Fruit fly (Drosophila melanogaster) whole organism, embryonic: Measurements from ENCODE around the gene Gdi.
A peak's percentile ranks its signal among the peaks of the same experiment; 100 is the strongest.

Source experiments
- CG10366 ChIP-seq: fragments of 200-800 bp; sonication (Bioruptor generic); IDR thresholded peaks from 2 replicates; pipeline ENCODE4 v1.3.6; 2022; ENCODE audit warnings: missing biosample characterization, missing genetic modification characterization
- CG11695 ChIP-seq: fragments of 200-800 bp; sonication (Bioruptor generic); IDR thresholded peaks from 3 replicates; pipeline ENCODE4 v1.3.6; 2022; ENCODE audit warnings: missing biosample characterization, missing genetic modification characterization
- CG13287 ChIP-seq: fragments of 200-800 bp; sonication (Bioruptor generic); IDR thresholded peaks from 2 replicates; pipeline ENCODE4 v1.3.6; 2022; ENCODE audit warnings: missing biosample characterization, missing genetic modification characterization; ENCODE audit not compliant: partially characterized antibody
- CG15479 ChIP-seq: fragments of 200-800 bp; sonication (Bioruptor generic); optimal IDR thresholded peaks from 3 replicates; lab custom pipeline; 2019; ENCODE audit warnings: missing biosample characterization, mild to moderate bottlenecking, missing genetic modification characterization, moderate library complexity
- CG17328 ChIP-seq: fragments of 200-800 bp; sonication (Bioruptor generic); IDR thresholded peaks from 2 replicates; pipeline ENCODE4 v1.3.6; 2022; ENCODE audit warnings: missing biosample characterization, missing genetic modification characterization
- CG2199 ChIP-seq: fragments of 200-800 bp; sonication (Bioruptor generic); IDR thresholded peaks from 3 replicates; pipeline ENCODE4 v1.3.6; 2022; ENCODE audit warnings: missing biosample characterization, missing genetic modification characterization
- CG2712 ChIP-seq: fragments of 200-800 bp; optimal IDR thresholded peaks from 3 replicates; lab custom pipeline; 2019; ENCODE audit warnings: missing biosample characterization, mild to moderate bottlenecking, missing genetic modification characterization, moderate library complexity
- CG3163 ChIP-seq: fragments of 200-800 bp; sonication (Bioruptor generic); optimal IDR thresholded peaks from 3 replicates; lab custom pipeline; 2016; ENCODE audit warnings: missing biosample characterization, missing genetic modification characterization
- CG6272 ChIP-seq: fragments of 200-800 bp; sonication (Bioruptor generic); IDR thresholded peaks from 2 replicates; pipeline ENCODE4 v1.3.6; 2022; ENCODE audit warnings: missing biosample characterization, missing genetic modification characterization
- CG6654 ChIP-seq: fragments of 200-800 bp; sonication (Bioruptor generic); optimal IDR thresholded peaks from 2 replicates; lab custom pipeline; 2017; ENCODE audit warnings: missing biosample characterization, mild to moderate bottlenecking, missing genetic modification characterization
- CG7745 ChIP-seq: fragments of 200-800 bp; sonication (Bioruptor generic); optimal IDR thresholded peaks from 2 replicates; lab custom pipeline; 2018; ENCODE audit warnings: missing biosample characterization, mild to moderate bottlenecking, missing genetic modification characterization, moderate library complexity
- D ChIP-seq, 2 experiments: fragments of 200-800 bp in 1 of 2; fragments of >200 bp in 1 of 2; sonication (Bioruptor generic) in 1 of 2; optimal IDR thresholded peaks; 2 replicates in 1 of 2; 3 replicates in 1 of 2; lab custom pipeline; 2017; ENCODE audit warnings: mild to moderate bottlenecking in 1 of 2, missing biosample characterization in 1 of 2, missing genetic modification characterization in 1 of 2, missing genetic modification reagents in 1 of 2
- Dfd ChIP-seq, 2 experiments: fragments of >200 bp; optimal IDR thresholded peaks; 2 replicates each; lab custom pipeline; 2017; ENCODE audit warnings: missing biosample characterization in 2 of 2, missing genetic modification characterization in 2 of 2
- Dp ChIP-seq: fragments of 200-800 bp; sonication (Bioruptor generic); optimal IDR thresholded peaks from 2 replicates; lab custom pipeline; 2018; ENCODE audit warnings: missing biosample characterization, mild to moderate bottlenecking, missing genetic modification characterization, moderate library complexity
- Fer3 ChIP-seq: fragments of 200-800 bp; sonication (Bioruptor generic); optimal IDR thresholded peaks from 2 replicates; lab custom pipeline; 2018; ENCODE audit warnings: missing biosample characterization, mild to moderate bottlenecking, missing genetic modification characterization, moderate library complexity
- HmgD ChIP-seq: fragments of 200-800 bp; sonication (Bioruptor generic); optimal IDR thresholded peaks from 3 replicates; lab custom pipeline; 2016; ENCODE audit warnings: missing biosample characterization, missing genetic modification characterization
- HmgZ ChIP-seq: fragments of 200-800 bp; sonication (Bioruptor generic); optimal IDR thresholded peaks from 2 replicates; lab custom pipeline; 2018; ENCODE audit warnings: missing biosample characterization, mild to moderate bottlenecking, missing genetic modification characterization
- Kr ChIP-seq: fragments of 200-800 bp; sonication (Bioruptor generic); optimal IDR thresholded peaks from 2 replicates; lab custom pipeline; 2017; ENCODE audit warnings: missing biosample characterization, mild to moderate bottlenecking, missing genetic modification characterization
- Med ChIP-seq: fragments of 200-800 bp; sonication (Bioruptor generic); peaks from one replicate; lab custom pipeline; 2016; ENCODE audit warnings: missing biosample characterization, missing genetic modification characterization, mild to moderate bottlenecking, inconsistent platforms, moderate library complexity
- NK7.1 ChIP-seq: fragments of 200-800 bp; sonication (Bioruptor generic); optimal IDR thresholded peaks from 3 replicates; lab custom pipeline; 2016; ENCODE audit warnings: missing biosample characterization, missing genetic modification characterization
- Nf-YC ChIP-seq: fragments of 200-800 bp; optimal IDR thresholded peaks from 3 replicates; lab custom pipeline; 2019; ENCODE audit warnings: missing biosample characterization, mild to moderate bottlenecking, missing genetic modification characterization, moderate library complexity
- Ptx1 ChIP-seq: fragments of 200-800 bp; sonication (Bioruptor generic); IDR thresholded peaks from 2 replicates; pipeline ENCODE4 v1.3.6; 2022; ENCODE audit warnings: missing biosample characterization, missing genetic modification characterization
- Rx ChIP-seq: fragments of 200-800 bp; sonication (Bioruptor generic); IDR thresholded peaks from 2 replicates; pipeline ENCODE4 v1.3.6; 2022; ENCODE audit warnings: missing biosample characterization, missing genetic modification characterization
- Side ChIP-seq: fragments of 200-800 bp; sonication (Bioruptor generic); optimal IDR thresholded peaks from 2 replicates; lab custom pipeline; 2016; ENCODE audit warnings: missing biosample characterization, missing genetic modification characterization
- Ssrp ChIP-seq: fragments of 200-800 bp; sonication (Bioruptor generic); optimal IDR thresholded peaks from 2 replicates; lab custom pipeline; 2018; ENCODE audit warnings: missing biosample characterization, mild to moderate bottlenecking, missing genetic modification characterization, moderate library complexity
- Trl ChIP-seq, 3 experiments: fragments of >200 bp in 2 of 3; fragments of 200-800 bp in 1 of 3; sonication (Bioruptor generic) in 1 of 3; optimal IDR thresholded peaks; 2 replicates in 1 of 3; 3 replicates in 2 of 3; lab custom pipeline; 2016 to 2017; ENCODE audit warnings: missing biosample characterization in 1 of 3, missing genetic modification characterization in 1 of 3
- ac ChIP-seq: fragments of 200-800 bp; sonication (Bioruptor generic); optimal IDR thresholded peaks from 3 replicates; lab custom pipeline; 2017; ENCODE audit warnings: missing biosample characterization, mild to moderate bottlenecking, missing genetic modification characterization
- amos ChIP-seq: fragments of 200-800 bp; sonication (Bioruptor generic); IDR thresholded peaks from 2 replicates; pipeline ENCODE4 v1.3.6; 2022; ENCODE audit warnings: missing biosample characterization, missing genetic modification characterization; ENCODE audit not compliant: partially characterized antibody
- en ChIP-seq: fragments of 200-800 bp; sonication (Bioruptor generic); optimal IDR thresholded peaks from 2 replicates; lab custom pipeline; 2016; ENCODE audit warnings: missing biosample characterization, missing genetic modification characterization
- eve ChIP-seq, 2 experiments: fragments of >200 bp; optimal IDR thresholded peaks; 2 replicates each; lab custom pipeline; 2017; ENCODE audit warnings: missing biosample characterization in 2 of 2, missing genetic modification characterization in 2 of 2
- fd64A ChIP-seq: fragments of 200-800 bp; sonication (Bioruptor generic); optimal IDR thresholded peaks from 3 replicates; lab custom pipeline; 2018; ENCODE audit warnings: missing biosample characterization, mild to moderate bottlenecking, missing genetic modification characterization
- insv ChIP-seq, 2 experiments: fragments of 200-800 bp; sonication (Bioruptor generic); optimal IDR thresholded peaks; 3 replicates each; lab custom pipeline; 2016 to 2018; ENCODE audit warnings: missing biosample characterization in 2 of 2, missing genetic modification characterization in 2 of 2
- lola ChIP-seq, 3 experiments: fragments of >200 bp in 2 of 3; fragments of 200-800 bp in 1 of 3; sonication (Bioruptor generic) in 1 of 3; optimal IDR thresholded peaks; 2 replicates each; lab custom pipeline; 2017 to 2019; ENCODE audit warnings: missing biosample characterization in 3 of 3, missing genetic modification characterization in 3 of 3, mild to moderate bottlenecking in 1 of 3, moderate library complexity in 1 of 3
- nau ChIP-seq: fragments of 200-800 bp; sonication (Bioruptor generic); optimal IDR thresholded peaks from 3 replicates; lab custom pipeline; 2017; ENCODE audit warnings: missing biosample characterization, mild to moderate bottlenecking, missing genetic modification characterization, missing genetic modification reagents
- nerfin-1 ChIP-seq: fragments of 200-800 bp; sonication (Bioruptor generic); optimal IDR thresholded peaks from 3 replicates; lab custom pipeline; 2019; ENCODE audit warnings: missing biosample characterization, mild to moderate bottlenecking, missing genetic modification characterization, moderate library complexity
- nerfin-2 ChIP-seq: fragments of 200-800 bp; sonication (Bioruptor generic); IDR thresholded peaks from 2 replicates; pipeline ENCODE4 v1.3.6; 2022; ENCODE audit warnings: missing biosample characterization, missing genetic modification characterization; ENCODE audit not compliant: partially characterized antibody
- pros ChIP-seq: fragments of 200-800 bp; sonication (Bioruptor generic); optimal IDR thresholded peaks from 3 replicates; lab custom pipeline; 2019; ENCODE audit warnings: missing biosample characterization, mild to moderate bottlenecking, missing genetic modification characterization, moderate library complexity
- psq ChIP-seq: fragments of 200-800 bp; sonication (Bioruptor generic); optimal IDR thresholded peaks from 2 replicates; lab custom pipeline; 2017; ENCODE audit warnings: missing biosample characterization, missing genetic modification characterization
- ro ChIP-seq: fragments of 200-800 bp; sonication (Bioruptor generic); IDR thresholded peaks from 2 replicates; pipeline ENCODE4 v1.3.6; 2022; ENCODE audit warnings: missing biosample characterization, missing genetic modification characterization
- salm ChIP-seq: fragments of 200-800 bp; sonication (Bioruptor generic); optimal IDR thresholded peaks from 2 replicates; lab custom pipeline; 2018; ENCODE audit warnings: missing biosample characterization, mild to moderate bottlenecking, missing genetic modification characterization
- sens ChIP-seq: fragments of 200-800 bp; sonication (Bioruptor generic); peaks from one replicate; lab custom pipeline; 2016; ENCODE audit warnings: missing biosample characterization, missing genetic modification characterization
- tin ChIP-seq: fragments of 200-800 bp; sonication (Bioruptor generic); optimal IDR thresholded peaks from 3 replicates; lab custom pipeline; 2016; ENCODE audit warnings: missing biosample characterization, missing genetic modification characterization
- tll ChIP-seq, 2 experiments: fragments of 200-800 bp in 1 of 2; fragments of >200 bp in 1 of 2; sonication (Bioruptor generic) in 1 of 2; optimal IDR thresholded peaks; 2 replicates each; lab custom pipeline; 2017 to 2019; ENCODE audit warnings: missing biosample characterization in 2 of 2, missing genetic modification characterization in 2 of 2, mild to moderate bottlenecking in 1 of 2, moderate library complexity in 1 of 2
- trh ChIP-seq: fragments of 200-800 bp; sonication (Bioruptor generic); optimal IDR thresholded peaks from 2 replicates; lab custom pipeline; 2016; ENCODE audit warnings: missing biosample characterization, missing genetic modification characterization
- tup ChIP-seq: fragments of 200-800 bp; sonication (Bioruptor generic); optimal IDR thresholded peaks from 2 replicates; lab custom pipeline; 2016; ENCODE audit warnings: missing biosample characterization, mild to moderate bottlenecking, missing genetic modification characterization, moderate library complexity
- twi ChIP-seq: fragments of 200-800 bp; optimal IDR thresholded peaks from 2 replicates; lab custom pipeline; 2019; ENCODE audit warnings: missing biosample characterization, mild to moderate bottlenecking, missing genetic modification characterization, moderate library complexity
- zen ChIP-seq: fragments of 200-800 bp; sonication (Bioruptor generic); optimal IDR thresholded peaks from 3 replicates; lab custom pipeline; 2018; ENCODE audit warnings: missing biosample characterization, mild to moderate bottlenecking, missing genetic modification characterization, moderate library complexity

Gdi gene

DNA sequence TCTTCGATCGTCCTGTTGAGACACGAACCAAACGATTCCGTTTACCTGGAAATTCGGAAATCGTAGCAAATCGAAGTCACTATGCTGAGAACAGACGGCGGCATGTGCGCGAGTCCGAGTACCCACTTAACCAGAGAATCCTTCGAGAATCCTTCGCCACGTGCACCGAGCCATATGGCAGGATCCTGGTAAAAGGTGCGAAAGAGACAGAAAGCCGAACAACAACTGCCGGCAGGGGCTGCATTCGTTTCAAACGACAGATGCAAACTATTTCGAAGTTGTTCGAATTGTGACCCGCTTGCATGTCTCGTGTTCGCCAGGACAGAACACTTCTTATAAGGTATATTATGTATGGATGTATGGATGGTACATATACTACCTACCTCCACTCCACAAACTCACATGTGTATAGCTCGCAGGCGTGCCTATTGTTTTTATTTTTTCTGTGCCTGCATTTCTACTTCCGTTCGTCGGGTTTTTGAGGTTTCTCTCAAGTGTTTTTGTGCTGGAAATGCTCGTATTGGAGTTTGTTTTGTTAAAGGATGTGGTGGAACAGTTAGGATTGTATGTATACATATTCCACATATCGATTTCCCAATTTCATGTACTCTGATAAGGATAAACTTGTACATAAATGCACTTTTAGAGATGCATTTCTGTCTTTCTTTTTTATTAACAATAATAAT is 40.2 kb downstream of the Gdi start:
- no peak for TF ChIP-seq salm (tag; lab: Kevin White, UChicago)
- no peak for TF ChIP-seq CG7745 (tag; lab: Kevin White, UChicago)
- peak; percentile 89 for TF ChIP-seq D (optimal IDR thresholded peaks at IDR 0.05; lab: Kevin White, UChicago)
- no peak for TF ChIP-seq D (GFP tag; optimal IDR thresholded peaks at IDR 0.05; lab: Kevin White, UChicago)
- TF ChIP-seq Side (GFP tag; lab: Kevin White, UChicago) = no peak
- peak; percentile 70; the same call in 1 of the 3 replicates for TF ChIP-seq CG2199 (GFP tag; lab: Robert Waterston, UW)
- TF ChIP-seq fd64A (GFP tag; lab: Kevin White, UChicago) = no peak
- TF ChIP-seq Ssrp (tag; lab: Kevin White, UChicago) = no peak
- TF ChIP-seq ro (GFP tag; lab: Robert Waterston, UW) = no peak
- no peak for TF ChIP-seq CG13287
- TF ChIP-seq nau (GFP tag; lab: Kevin White, UChicago) = no peak
- peak in 1 of 2 experiments; percentile 0 for TF ChIP-seq eve (GFP tag; optimal IDR thresholded peaks at IDR 0.05; lab: Kevin White, UChicago)
- no peak for TF ChIP-seq Dfd (GFP tag; optimal IDR thresholded peaks at IDR 0.05; lab: Kevin White, UChicago)
- TF ChIP-seq nerfin-2 (GFP tag; lab: Robert Waterston, UW) = no peak
- TF ChIP-seq lola (GFP tag; optimal IDR thresholded peaks at IDR 0.05; lab: Kevin White, UChicago) = no peak
- TF ChIP-seq pros (GFP tag; lab: Kevin White, UChicago) = peak; percentile 62
- no peak for TF ChIP-seq CG10366 (GFP tag; lab: Robert Waterston, UW)
- peak; percentile 65 for TF ChIP-seq CG15479
- TF ChIP-seq Trl (optimal IDR thresholded peaks at IDR 0.05; lab: Kevin White, UChicago) = no peak
- no peak for TF ChIP-seq Trl (GFP tag; optimal IDR thresholded peaks at IDR 0.05; lab: Kevin White, UChicago)
- peak in 1 of 2 experiments; percentile 76 for TF ChIP-seq insv (GFP tag; optimal IDR thresholded peaks at IDR 0.05; lab: Kevin White, UChicago)
- no peak for TF ChIP-seq Nf-YC
- no peak for TF ChIP-seq CG17328 (GFP tag; lab: Robert Waterston, UW)
- peak; percentile 1 for TF ChIP-seq Med (GFP tag; lab: Kevin White, UChicago)
- TF ChIP-seq CG6272 (GFP tag; lab: Robert Waterston, UW) = no peak
- TF ChIP-seq ac (GFP tag; lab: Kevin White, UChicago) = peak; percentile 61
- TF ChIP-seq tup (GFP tag; lab: Kevin White, UChicago) = no peak
- TF ChIP-seq HmgD = no peak
- TF ChIP-seq NK7.1 (GFP tag; lab: Kevin White, UChicago) = no peak
- no peak for TF ChIP-seq en (GFP tag; lab: Kevin White, UChicago)
- TF ChIP-seq psq (GFP tag; lab: Kevin White, UChicago) = no peak
- peak; percentile 48 for TF ChIP-seq Kr (GFP tag; lab: Kevin White, UChicago)
- peak; percentile 98 for TF ChIP-seq twi (tag; lab: Kevin White, UChicago)
- TF ChIP-seq HmgZ = no peak
- no peak for TF ChIP-seq CG6654 (GFP tag; lab: Kevin White, UChicago)
- no peak for TF ChIP-seq trh
- no peak for TF ChIP-seq Rx
- TF ChIP-seq CG11695 = no peak
- TF ChIP-seq nerfin-1 (tag; lab: Kevin White, UChicago) = no peak
- peak in 1 of 2 experiments; percentile 85 for TF ChIP-seq tll (GFP tag; optimal IDR thresholded peaks at IDR 0.05; lab: Kevin White, UChicago)
- TF ChIP-seq Fer3 = no peak
- TF ChIP-seq tin (GFP tag; lab: Kevin White, UChicago) = no peak
- TF ChIP-seq sens (GFP tag; lab: Kevin White, UChicago) = peak; percentile 68
- no peak for TF ChIP-seq CG3163 (GFP tag; lab: Kevin White, UChicago)
- TF ChIP-seq Dp = no peak
- TF ChIP-seq CG2712 = no peak
- peak; percentile 25; the same call in 1 of the 2 replicates for TF ChIP-seq amos
- no peak for TF ChIP-seq Ptx1 (GFP tag; lab: Robert Waterston, UW)
- peak; percentile 32 for TF ChIP-seq zen (tag; lab: Kevin White, UChicago)
